Fruit fly (Drosophila melanogaster) whole organism, embryonic: ENCODE results near the gene Cpr67Fb.
A peak's percentile ranks its signal among the peaks of the same experiment; 100 is the strongest.

Source experiments
- CG11696 ChIP-seq: fragments of 200-800 bp; sonication (Bioruptor generic); IDR thresholded peaks from 2 replicates; pipeline ENCODE4 v1.3.6; 2022; ENCODE audit warnings: missing biosample characterization, missing genetic modification characterization
- CG12155 ChIP-seq: fragments of 200-800 bp; sonication (Bioruptor generic); optimal IDR thresholded peaks from 3 replicates; lab custom pipeline; 2016; ENCODE audit warnings: missing biosample characterization, missing genetic modification characterization
- CG12219 ChIP-seq: fragments of 200-800 bp; sonication (Bioruptor generic); optimal IDR thresholded peaks from 3 replicates; lab custom pipeline; 2018; ENCODE audit warnings: missing biosample characterization, mild to moderate bottlenecking, missing genetic modification characterization
- CG13296 ChIP-seq: fragments of 200-800 bp; sonication (Bioruptor generic); optimal IDR thresholded peaks from 3 replicates; lab custom pipeline; 2018; ENCODE audit warnings: missing biosample characterization, mild to moderate bottlenecking, missing genetic modification characterization
- CG14014 ChIP-seq: fragments of 200-800 bp; sonication (Bioruptor generic); IDR thresholded peaks from 2 replicates; pipeline ENCODE4 v1.3.6; 2022; ENCODE audit warnings: missing biosample characterization, missing genetic modification characterization
- CG14441 ChIP-seq: fragments of 200-800 bp; sonication (Bioruptor generic); IDR thresholded peaks from 2 replicates; pipeline ENCODE4 v1.3.6; 2022; ENCODE audit warnings: missing biosample characterization, missing genetic modification characterization
- CG17361 ChIP-seq: fragments of 200-800 bp; sonication (Bioruptor generic); IDR thresholded peaks from 3 replicates; pipeline ENCODE4 v1.3.6; 2022; ENCODE audit warnings: missing biosample characterization, missing genetic modification characterization
- CG17829 ChIP-seq: fragments of 200-800 bp; optimal IDR thresholded peaks from 2 replicates; lab custom pipeline; 2019; ENCODE audit warnings: missing biosample characterization, mild to moderate bottlenecking, missing genetic modification characterization, moderate library complexity
- CG1832 ChIP-seq: fragments of 200-800 bp; sonication (Bioruptor generic); optimal IDR thresholded peaks from 2 replicates; lab custom pipeline; 2017; ENCODE audit warnings: missing biosample characterization, mild to moderate bottlenecking, missing genetic modification characterization, inconsistent platforms
- CG32532 ChIP-seq: fragments of 200-800 bp; sonication (Bioruptor generic); IDR thresholded peaks from 2 replicates; pipeline ENCODE4 v1.3.6; 2022; ENCODE audit warnings: missing biosample characterization, missing genetic modification characterization
- CG3726 ChIP-seq: fragments of 200-800 bp; sonication (Bioruptor generic); IDR thresholded peaks from 3 replicates; pipeline ENCODE4, ENCODE4 v1.3.6; 2022; ENCODE audit warnings: missing biosample characterization, missing genetic modification characterization
- CG4820 ChIP-seq: fragments of 200-800 bp; sonication (Bioruptor generic); optimal IDR thresholded peaks from 3 replicates; lab custom pipeline; 2016; ENCODE audit warnings: missing biosample characterization, missing genetic modification characterization
- CG6654 ChIP-seq: fragments of 200-800 bp; sonication (Bioruptor generic); optimal IDR thresholded peaks from 2 replicates; lab custom pipeline; 2017; ENCODE audit warnings: missing biosample characterization, mild to moderate bottlenecking, missing genetic modification characterization
- CG6791 ChIP-seq: fragments of 200-800 bp; sonication (Bioruptor generic); IDR thresholded peaks from 3 replicates; pipeline ENCODE4 v1.3.6; 2022; ENCODE audit warnings: missing biosample characterization, missing genetic modification characterization; ENCODE audit not compliant: partially characterized antibody
- CG7928 ChIP-seq: fragments of 200-800 bp; sonication (Bioruptor generic); optimal IDR thresholded peaks from 2 replicates; lab custom pipeline; 2017; ENCODE audit warnings: missing biosample characterization, mild to moderate bottlenecking, missing genetic modification characterization
- CG7987 ChIP-seq: fragments of 200-800 bp; sonication (Bioruptor generic); optimal IDR thresholded peaks from 2 replicates; lab custom pipeline; 2018; ENCODE audit warnings: missing biosample characterization, mild to moderate bottlenecking, missing genetic modification characterization, moderate library complexity
- CG8089 ChIP-seq: fragments of 200-800 bp; sonication (Bioruptor generic); optimal IDR thresholded peaks from 3 replicates; lab custom pipeline; 2016; ENCODE audit warnings: missing biosample characterization, missing genetic modification characterization
- CTCF ChIP-seq: fragments of 200-800 bp; sonication (Bioruptor generic); optimal IDR thresholded peaks from 2 replicates; lab custom pipeline; 2017; ENCODE audit warnings: missing biosample characterization, mild to moderate bottlenecking, missing genetic modification characterization, moderate library complexity
- CkIIα-i1 ChIP-seq: fragments of 200-800 bp; sonication (Bioruptor generic); IDR thresholded peaks from 2 replicates; pipeline ENCODE4 v1.3.6; 2022; ENCODE audit warnings: missing biosample characterization, missing genetic modification characterization
- CoRest ChIP-seq: fragments of 200-800 bp; sonication (Bioruptor generic); optimal IDR thresholded peaks from 3 replicates; lab custom pipeline; 2018; ENCODE audit warnings: missing biosample characterization, mild to moderate bottlenecking, missing genetic modification characterization, moderate library complexity
- Dek ChIP-seq: fragments of 200-800 bp; sonication (Bioruptor generic); optimal IDR thresholded peaks from 3 replicates; lab custom pipeline; 2019; ENCODE audit warnings: missing biosample characterization, mild to moderate bottlenecking, missing genetic modification characterization, moderate library complexity
- Dll ChIP-seq: fragments of 200-800 bp; sonication (Bioruptor generic); IDR thresholded peaks from 4 replicates; pipeline ENCODE4 v1.3.6; 2022; ENCODE audit warnings: missing biosample characterization, missing genetic modification characterization; ENCODE audit not compliant: partially characterized antibody
- HLHmδ ChIP-seq: fragments of 200-800 bp; sonication (Bioruptor generic); optimal IDR thresholded peaks from 2 replicates; lab custom pipeline; 2018; ENCODE audit warnings: missing biosample characterization, mild to moderate bottlenecking, missing genetic modification characterization, moderate library complexity
- Hr51 ChIP-seq, 2 experiments: fragments of 200-800 bp; sonication (Bioruptor generic); optimal IDR thresholded peaks; 2 replicates in 1 of 2; 3 replicates in 1 of 2; lab custom pipeline; 2016 to 2018; ENCODE audit warnings: missing biosample characterization in 2 of 2, missing genetic modification characterization in 2 of 2, mild to moderate bottlenecking in 1 of 2, moderate library complexity in 1 of 2
- MBD-R2 ChIP-seq: fragments of 200-800 bp; sonication (Bioruptor generic); IDR thresholded peaks from 2 replicates; pipeline ENCODE4 v1.3.6; 2022; ENCODE audit warnings: missing biosample characterization, missing genetic modification characterization
- Mad ChIP-seq: fragments of 200-800 bp; sonication (Bioruptor generic); optimal IDR thresholded peaks from 2 replicates; lab custom pipeline; 2016; ENCODE audit warnings: missing biosample characterization, missing genetic modification characterization
- NK7.1 ChIP-seq: fragments of 200-800 bp; sonication (Bioruptor generic); optimal IDR thresholded peaks from 3 replicates; lab custom pipeline; 2016; ENCODE audit warnings: missing biosample characterization, missing genetic modification characterization
- Rx ChIP-seq: fragments of 200-800 bp; sonication (Bioruptor generic); IDR thresholded peaks from 2 replicates; pipeline ENCODE4 v1.3.6; 2022; ENCODE audit warnings: missing biosample characterization, missing genetic modification characterization
- Vsx1 ChIP-seq: fragments of 200-800 bp; sonication (Bioruptor generic); optimal IDR thresholded peaks from 2 replicates; lab custom pipeline; 2017; ENCODE audit warnings: missing biosample characterization, mild to moderate bottlenecking, missing genetic modification characterization, missing genetic modification reagents
- Xbp1 ChIP-seq: fragments of 200-800 bp; sonication (Bioruptor generic); optimal IDR thresholded peaks from 3 replicates; lab custom pipeline; 2016; ENCODE audit warnings: missing biosample characterization, mild to moderate bottlenecking, missing genetic modification characterization
- btn ChIP-seq: fragments of 200-800 bp; sonication (Bioruptor generic); optimal IDR thresholded peaks from 2 replicates; lab custom pipeline; 2016; ENCODE audit warnings: missing biosample characterization, missing genetic modification characterization
- cwo ChIP-seq: fragments of 200-800 bp; sonication (Bioruptor generic); optimal IDR thresholded peaks from 3 replicates; lab custom pipeline; 2017; ENCODE audit warnings: missing biosample characterization, missing genetic modification characterization, mild to moderate bottlenecking, moderate library complexity, missing genetic modification reagents
- dm ChIP-seq: fragments of 200-800 bp; sonication (Bioruptor generic); optimal IDR thresholded peaks from 3 replicates; lab custom pipeline; 2016; ENCODE audit warnings: missing biosample characterization, missing genetic modification characterization
- ftz-f1 ChIP-seq: fragments of 200-800 bp; sonication (Bioruptor generic); optimal IDR thresholded peaks from 2 replicates; lab custom pipeline; 2016; ENCODE audit warnings: missing biosample characterization, missing genetic modification characterization
- fu2 ChIP-seq: fragments of 200-800 bp; sonication (Bioruptor generic); optimal IDR thresholded peaks from 2 replicates; lab custom pipeline; 2016; ENCODE audit warnings: missing biosample characterization, missing genetic modification characterization
- gcm ChIP-seq: fragments of 200-800 bp; sonication (Bioruptor generic); optimal IDR thresholded peaks from 2 replicates; lab custom pipeline; 2019; ENCODE audit warnings: missing biosample characterization, mild to moderate bottlenecking, missing genetic modification characterization, moderate library complexity
- gfzf ChIP-seq: fragments of 200-800 bp; sonication (Bioruptor generic); optimal IDR thresholded peaks from 2 replicates; lab custom pipeline; 2016; ENCODE audit warnings: missing biosample characterization, mild to moderate bottlenecking, missing genetic modification characterization, moderate library complexity
- ham ChIP-seq: fragments of 200-800 bp; sonication (Bioruptor generic); IDR thresholded peaks from 2 replicates; pipeline ENCODE4 v1.3.6; 2022; ENCODE audit warnings: missing biosample characterization, missing genetic modification characterization
- hb ChIP-seq: fragments of 200-800 bp; sonication (Bioruptor generic); IDR thresholded peaks from 3 replicates; pipeline ENCODE4 v1.3.6; 2022; ENCODE audit warnings: missing biosample characterization, missing genetic modification characterization; ENCODE audit not compliant: partially characterized antibody
- hth ChIP-seq: fragments of >200 bp; optimal IDR thresholded peaks from 2 replicates; lab custom pipeline; 2017; ENCODE audit warnings: inconsistent platforms
- jigr1 ChIP-seq: fragments of 200-800 bp; sonication (Bioruptor generic); IDR thresholded peaks from 3 replicates; pipeline ENCODE4 v1.3.6; 2022; ENCODE audit warnings: missing biosample characterization, missing genetic modification characterization
- pum ChIP-seq: fragments of 200-800 bp; sonication (Bioruptor generic); optimal IDR thresholded peaks from 2 replicates; lab custom pipeline; 2016; ENCODE audit warnings: missing biosample characterization, missing genetic modification characterization
- run ChIP-seq: fragments of 200-800 bp; sonication (Bioruptor generic); optimal IDR thresholded peaks from 3 replicates; lab custom pipeline; 2018; ENCODE audit warnings: missing biosample characterization, mild to moderate bottlenecking, missing genetic modification characterization
- sens ChIP-seq: fragments of 200-800 bp; sonication (Bioruptor generic); peaks from one replicate; lab custom pipeline; 2016; ENCODE audit warnings: missing biosample characterization, missing genetic modification characterization
- sens-2 ChIP-seq: fragments of 200-800 bp; sonication (Bioruptor generic); IDR thresholded peaks from 2 replicates; pipeline ENCODE4 v1.3.6; 2022; ENCODE audit warnings: missing biosample characterization, missing genetic modification characterization
- sisA ChIP-seq: fragments of 200-800 bp; sonication (Bioruptor generic); IDR thresholded peaks from 2 replicates; pipeline ENCODE4 v1.3.6; 2022; ENCODE audit warnings: missing biosample characterization, missing genetic modification characterization
- sqz ChIP-seq: fragments of 200-800 bp; sonication (Bioruptor generic); optimal IDR thresholded peaks from 3 replicates; lab custom pipeline; 2018; ENCODE audit warnings: missing biosample characterization, mild to moderate bottlenecking, missing genetic modification characterization
- ssp ChIP-seq: fragments of 200-800 bp; sonication (Bioruptor generic); IDR thresholded peaks from 2 replicates; pipeline ENCODE4 v1.3.6; 2022; ENCODE audit warnings: missing biosample characterization, missing genetic modification characterization
- stwl ChIP-seq: fragments of 200-800 bp; sonication (Bioruptor generic); optimal IDR thresholded peaks from 3 replicates; lab custom pipeline; 2018; ENCODE audit warnings: missing biosample characterization, mild to moderate bottlenecking, missing genetic modification characterization, moderate library complexity
- unc-4 ChIP-seq: fragments of 200-800 bp; sonication (Bioruptor generic); IDR thresholded peaks from 2 replicates; pipeline ENCODE4 v1.3.6; 2022; ENCODE audit warnings: missing biosample characterization, missing genetic modification characterization; ENCODE audit not compliant: partially characterized antibody
- unpg ChIP-seq: fragments of 200-800 bp; sonication (Bioruptor generic); optimal IDR thresholded peaks from 3 replicates; lab custom pipeline; 2018; ENCODE audit warnings: missing biosample characterization, mild to moderate bottlenecking, missing genetic modification characterization, moderate library complexity
- wek ChIP-seq: fragments of 200-800 bp; sonication (Bioruptor generic); optimal IDR thresholded peaks from 3 replicates; lab custom pipeline; 2018; ENCODE audit warnings: missing biosample characterization, mild to moderate bottlenecking, missing genetic modification characterization, moderate library complexity

Gene Cpr67Fb

dm6 chr3L:10885711-10886272 is 8.2 kb upstream of the Cpr67Fb start (continued):
- no peak for TF ChIP-seq CG14014
- TF ChIP-seq CG4820 (GFP tag; lab: Kevin White, UChicago) = no peak
- TF ChIP-seq NK7.1 (GFP tag; lab: Kevin White, UChicago) = no peak
- no peak for TF ChIP-seq CG13296
- TF ChIP-seq CG8089 (GFP tag; lab: Kevin White, UChicago) = no peak
- no peak for TF ChIP-seq CG14441
- no peak for TF ChIP-seq Mad (GFP tag; lab: Kevin White, UChicago)
- no peak for TF ChIP-seq Xbp1 (GFP tag; lab: Kevin White, UChicago)
- TF ChIP-seq CG1832 (GFP tag; lab: Kevin White, UChicago) = peak; percentile 78
- no peak for TF ChIP-seq hb (GFP tag; lab: Robert Waterston, UW)
- TF ChIP-seq CG3726 (GFP tag; lab: Robert Waterston, UW) = no peak
- no peak for TF ChIP-seq jigr1
- no peak for TF ChIP-seq btn (GFP tag; lab: Kevin White, UChicago)
- TF ChIP-seq hth (lab: Kevin White, UChicago) = no peak
- no peak for TF ChIP-seq gfzf
- no peak for TF ChIP-seq unpg (GFP tag; lab: Kevin White, UChicago)
- TF ChIP-seq ham (GFP tag; lab: Robert Waterston, UW) = no peak
- TF ChIP-seq Vsx1 (GFP tag; lab: Kevin White, UChicago) = no peak
- TF ChIP-seq gcm = no peak
- no peak for TF ChIP-seq CG11696 (GFP tag; lab: Robert Waterston, UW)
- TF ChIP-seq Hr51 (GFP tag; optimal IDR thresholded peaks at IDR 0.05; lab: Kevin White, UChicago) = no peak
- no peak for TF ChIP-seq fu2
- TF ChIP-seq sens-2 (GFP tag; lab: Robert Waterston, UW) = no peak
- no peak for TF ChIP-seq unc-4 (GFP tag; lab: Robert Waterston, UW)
- TF ChIP-seq CG12219 (GFP tag; lab: Kevin White, UChicago) = no peak
- no peak for TF ChIP-seq ftz-f1 (GFP tag; lab: Kevin White, UChicago)
- TF ChIP-seq Rx (GFP tag; lab: Robert Waterston, UW) = no peak
- no peak for TF ChIP-seq sqz (GFP tag; lab: Kevin White, UChicago)
- no peak for TF ChIP-seq Dek
- TF ChIP-seq CG17829 (tag; lab: Kevin White, UChicago) = peak; percentile 22
- TF ChIP-seq HLHmδ (GFP tag; lab: Kevin White, UChicago) = no peak
- TF ChIP-seq sisA (GFP tag; lab: Robert Waterston, UW) = no peak
- TF ChIP-seq MBD-R2 (GFP tag; lab: Robert Waterston, UW) = peak; percentile 93
- no peak; the same call in 2 of the 3 replicates for TF ChIP-seq CG6791 (GFP tag; lab: Robert Waterston, UW)
- peak; percentile 48; the same call in 1 of the 2 replicates for TF ChIP-seq CG32532 (GFP tag; lab: Robert Waterston, UW)
- no peak for TF ChIP-seq CG7987 (GFP tag; lab: Kevin White, UChicago)
- TF ChIP-seq ssp (GFP tag; lab: Robert Waterston, UW) = no peak
- TF ChIP-seq CG7928 = no peak
- TF ChIP-seq cwo (GFP tag; lab: Kevin White, UChicago) = no peak
- TF ChIP-seq CoRest = no peak
- TF ChIP-seq sens = no peak
- TF ChIP-seq Dll = no peak
- peak; percentile 54 for TF ChIP-seq stwl (tag; lab: Kevin White, UChicago)
- no peak for TF ChIP-seq CG17361 (GFP tag; lab: Robert Waterston, UW)
- TF ChIP-seq CkIIα-i1 (GFP tag; lab: Robert Waterston, UW) = no peak
- no peak for TF ChIP-seq CG12155 (GFP tag; lab: Kevin White, UChicago)
- TF ChIP-seq CG6654 = no peak
- no peak for TF ChIP-seq run
- TF ChIP-seq pum = no peak
- peak; percentile 96 for TF ChIP-seq CTCF (GFP tag; lab: Kevin White, UChicago)
- TF ChIP-seq wek (GFP tag; lab: Kevin White, UChicago) = no peak
- peak; percentile 20 for TF ChIP-seq dm (GFP tag; lab: Kevin White, UChicago)
